1 fruit fly cellular context compared by ENCODE assay signal in the genomic region with DNA sequence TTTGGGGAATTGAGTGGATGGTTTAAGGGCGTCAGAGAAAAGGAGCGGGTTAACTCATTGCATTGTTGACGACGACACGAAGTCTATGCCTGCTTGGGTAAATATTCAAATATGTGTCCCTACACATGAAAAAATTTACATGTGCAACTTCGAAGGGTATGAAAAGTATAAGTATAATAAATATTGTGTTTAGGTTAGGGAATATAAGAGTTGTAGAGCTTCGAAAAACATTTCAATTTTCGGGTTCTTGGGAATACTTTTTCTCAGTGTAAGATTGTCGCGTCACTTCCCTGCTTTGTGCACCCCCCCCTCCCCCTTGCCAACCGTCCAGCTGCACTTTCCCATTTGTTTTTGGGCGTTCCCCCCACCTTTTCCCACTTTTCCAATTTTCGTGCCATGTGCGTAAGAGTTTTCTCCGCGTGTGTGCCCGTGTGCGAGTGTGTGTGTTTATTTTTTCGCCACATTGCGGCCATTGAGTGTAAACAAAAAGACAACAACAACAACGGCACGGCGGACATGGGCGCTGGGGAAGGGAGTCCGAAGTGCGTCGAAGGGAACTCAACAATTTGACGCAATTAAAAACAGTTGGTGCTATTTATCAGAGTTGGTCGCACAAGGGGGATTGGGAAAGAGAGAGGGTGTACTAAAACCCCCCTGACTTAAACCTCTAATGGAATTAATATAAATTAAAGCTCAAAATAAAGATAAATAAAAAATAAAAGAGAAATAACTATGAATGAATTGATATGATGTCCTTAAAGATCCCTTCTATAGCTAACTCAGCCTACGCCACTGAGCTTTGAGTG.
A peak's percentile ranks its signal among the peaks of the same experiment; 100 is the strongest.
TF ChIP-seq lines count a peak whose summit lies in the region.

No protein-coding gene starts in this region.

TF ChIP-seq in whole organism, embryonic, 481 proteins besides CTCF, POLR2A, EP300 and RAD21 (continued from another document):
- TF ChIP-seq hkb (optimal IDR thresholded peaks at IDR 0.05; lab: Kevin White, UChicago), result no peak
- TF ChIP-seq hkb (GFP tag; IDR thresholded peaks at IDR 0.05; lab: Robert Waterston, UW), result no peak; the same call in 1 of the 2 replicates
- TF ChIP-seq fd3F (GFP tag; optimal IDR thresholded peaks at IDR 0.05; lab: Kevin White, UChicago), result peak; percentile 4
- TF ChIP-seq twi (tag; optimal IDR thresholded peaks at IDR 0.05; lab: Kevin White, UChicago), result peak; percentile 87
- no peak for TF ChIP-seq Asciz (GFP tag; optimal IDR thresholded peaks at IDR 0.05; lab: Kevin White, UChicago)
- TF ChIP-seq ken (GFP tag; IDR thresholded peaks at IDR 0.05; lab: Robert Waterston, UW), result peak; percentile 40; the same call in 1 of the 3 replicates
- TF ChIP-seq stwl (tag; optimal IDR thresholded peaks at IDR 0.05; lab: Kevin White, UChicago), result no peak
- no peak for TF ChIP-seq ewg (GFP tag; optimal IDR thresholded peaks at IDR 0.05; lab: Kevin White, UChicago)
- TF ChIP-seq CG8089 (GFP tag; optimal IDR thresholded peaks at IDR 0.05; lab: Kevin White, UChicago), result no peak
- peak; percentile 51 for TF ChIP-seq ssp (GFP tag; IDR thresholded peaks at IDR 0.05; lab: Robert Waterston, UW)
- TF ChIP-seq Rx (GFP tag; IDR thresholded peaks at IDR 0.05; lab: Robert Waterston, UW), result peak; percentile 27; the same call in 1 of the 2 replicates
- TF ChIP-seq trem (tag; optimal IDR thresholded peaks at IDR 0.05; lab: Kevin White, UChicago), result no peak
- TF ChIP-seq NK7.1 (GFP tag; optimal IDR thresholded peaks at IDR 0.05; lab: Kevin White, UChicago), result no peak
- TF ChIP-seq CG14441 (GFP tag; IDR thresholded peaks at IDR 0.05; lab: Robert Waterston, UW), result peak; percentile 37; the same call in 1 of the 2 replicates
- no peak for TF ChIP-seq rib (GFP tag; IDR thresholded peaks at IDR 0.05; lab: Robert Waterston, UW)
- TF ChIP-seq Ets97D (GFP tag; optimal IDR thresholded peaks at IDR 0.05; lab: Kevin White, UChicago), result no peak
- no peak for TF ChIP-seq CG4707 (GFP tag; optimal IDR thresholded peaks at IDR 0.05; lab: Kevin White, UChicago)
- peak; percentile 56 for TF ChIP-seq CG15269 (tag; optimal IDR thresholded peaks at IDR 0.05; lab: Kevin White, UChicago)
- TF ChIP-seq btn (GFP tag; optimal IDR thresholded peaks at IDR 0.05; lab: Kevin White, UChicago), result no peak
- 0 out of 2 replicates have a peak, but pooled peaks have one; percentile 26 for TF ChIP-seq chm (GFP tag; IDR thresholded peaks at IDR 0.05; lab: Robert Waterston, UW)
- TF ChIP-seq CG2129 (GFP tag; IDR thresholded peaks at IDR 0.05; lab: Robert Waterston, UW; ENCODE audit: partially characterized antibody), result no peak
- TF ChIP-seq hth (optimal IDR thresholded peaks at IDR 0.05; lab: Kevin White, UChicago), result no peak
- TF ChIP-seq tx (GFP tag; optimal IDR thresholded peaks at IDR 0.05; lab: Kevin White, UChicago), result no peak
- no peak for TF ChIP-seq Sin3A (optimal IDR thresholded peaks at IDR 0.05; lab: Kevin White, UChicago)
- no peak for TF ChIP-seq wor (GFP tag; IDR thresholded peaks at IDR 0.05; lab: Robert Waterston, UW)
- TF ChIP-seq prd (optimal IDR thresholded peaks at IDR 0.05; lab: Kevin White, UChicago), result no peak
- TF ChIP-seq prd (GFP tag; IDR thresholded peaks at IDR 0.05; lab: Robert Waterston, UW), result peak; percentile 58
- TF ChIP-seq CG17385 (GFP tag; optimal IDR thresholded peaks at IDR 0.05; lab: Kevin White, UChicago), result peak; percentile 28
- no peak for TF ChIP-seq CG7786 (GFP tag; optimal IDR thresholded peaks at IDR 0.05; lab: Kevin White, UChicago)
- no peak for TF ChIP-seq MESR4 (GFP tag; optimal IDR thresholded peaks at IDR 0.05; lab: Kevin White, UChicago)
- peak; percentile 47 for TF ChIP-seq lmd (GFP tag; IDR thresholded peaks at IDR 0.05; lab: Robert Waterston, UW)
- peak; percentile 7 for TF ChIP-seq mam (GFP tag; optimal IDR thresholded peaks at IDR 0.05; lab: Kevin White, UChicago)
- TF ChIP-seq Hsf (GFP tag; optimal IDR thresholded peaks at IDR 0.05; lab: Kevin White, UChicago), result peak; percentile 35
- peak; percentile 44 for TF ChIP-seq Rfx (GFP tag; IDR thresholded peaks at IDR 0.05; lab: Robert Waterston, UW)
- peak; percentile 48 for TF ChIP-seq CG12155 (GFP tag; optimal IDR thresholded peaks at IDR 0.05; lab: Kevin White, UChicago)
- TF ChIP-seq Dek (tag; optimal IDR thresholded peaks at IDR 0.05; lab: Kevin White, UChicago), result peak; percentile 6
- TF ChIP-seq gcm2 (GFP tag; optimal IDR thresholded peaks at IDR 0.05; lab: Kevin White, UChicago), result no peak
- no peak for TF ChIP-seq CG15514 (GFP tag; optimal IDR thresholded peaks at IDR 0.05; lab: Kevin White, UChicago)
- TF ChIP-seq al (GFP tag; IDR thresholded peaks at IDR 0.05; lab: Robert Waterston, UW), result peak; percentile 15
- TF ChIP-seq CG33557 (GFP tag; optimal IDR thresholded peaks at IDR 0.05; lab: Kevin White, UChicago), result peak; percentile 11
- TF ChIP-seq bcd (GFP tag; optimal IDR thresholded peaks at IDR 0.05; lab: Kevin White, UChicago), result peak; percentile 12
- no peak for TF ChIP-seq CG6683 (GFP tag; optimal IDR thresholded peaks at IDR 0.05; lab: Kevin White, UChicago)
- peak; percentile 38 for TF ChIP-seq CG13775 (GFP tag; optimal IDR thresholded peaks at IDR 0.05; lab: Kevin White, UChicago)
- peak; percentile 86 for TF ChIP-seq z (GFP tag; IDR thresholded peaks at IDR 0.05; lab: Robert Waterston, UW)
- peak; percentile 26; the same call in 1 of the 2 replicates for TF ChIP-seq ttk (GFP tag; IDR thresholded peaks at IDR 0.05; lab: Robert Waterston, UW)
- TF ChIP-seq dati (GFP tag; IDR thresholded peaks at IDR 0.05; lab: Robert Waterston, UW), result no peak
- no peak for TF ChIP-seq zen (tag; optimal IDR thresholded peaks at IDR 0.05; lab: Kevin White, UChicago)
- TF ChIP-seq Abd-B (GFP tag; optimal IDR thresholded peaks at IDR 0.05; lab: Kevin White, UChicago), result peak; percentile 12
- no peak for TF ChIP-seq wek (GFP tag; optimal IDR thresholded peaks at IDR 0.05; lab: Kevin White, UChicago)
- TF ChIP-seq H15 (GFP tag; IDR thresholded peaks at IDR 0.05; lab: Robert Waterston, UW), result no peak
- TF ChIP-seq Dip2 (GFP tag; IDR thresholded peaks at IDR 0.05; lab: Robert Waterston, UW), result no peak
- TF ChIP-seq Fer3 (tag; optimal IDR thresholded peaks at IDR 0.05; lab: Kevin White, UChicago), result peak; percentile 22
- peak; percentile 46 for TF ChIP-seq CoRest (tag; optimal IDR thresholded peaks at IDR 0.05; lab: Kevin White, UChicago)
- TF ChIP-seq mld (GFP tag; IDR thresholded peaks at IDR 0.05; lab: Robert Waterston, UW; ENCODE audit: partially characterized antibody), result no peak
- TF ChIP-seq CG2678 (tag; optimal IDR thresholded peaks at IDR 0.05; lab: Kevin White, UChicago), result peak; percentile 65
- no peak for TF ChIP-seq CG1792 (GFP tag; optimal IDR thresholded peaks at IDR 0.05; lab: Kevin White, UChicago)
- no peak for TF ChIP-seq HHEX (GFP tag; optimal IDR thresholded peaks at IDR 0.05; lab: Kevin White, UChicago)
- TF ChIP-seq CG1647 (GFP tag; optimal IDR thresholded peaks at IDR 0.05; lab: Kevin White, UChicago), result no peak
- no peak for TF ChIP-seq ash1 (GFP tag; optimal IDR thresholded peaks at IDR 0.05; lab: Kevin White, UChicago)
- TF ChIP-seq CG6791 (GFP tag; IDR thresholded peaks at IDR 0.05; lab: Robert Waterston, UW; ENCODE audit: partially characterized antibody), result no peak
- no peak for TF ChIP-seq hb (GFP tag; IDR thresholded peaks at IDR 0.05; lab: Robert Waterston, UW; ENCODE audit: partially characterized antibody)
- no peak for TF ChIP-seq CG17802 (tag; optimal IDR thresholded peaks at IDR 0.05; lab: Kevin White, UChicago)
